Worm (Caenorhabditis elegans) whole organism, young adult: ENCODE measurements around the gene H12D21.10.

Experiments
- C17E4.6 ChIP-seq: fragments of 200-800 bp; sonication (Bioruptor generic); IDR thresholded peaks from 2 replicates; pipeline ENCODE4 v1.3.6; 2022; ENCODE audit warnings: missing genetic modification reagents, missing genetic modification characterization, missing compliant biosample characterization
- D2030.7 ChIP-seq: fragments of 200-800 bp; sonication (Bioruptor generic); IDR thresholded peaks from 2 replicates; pipeline ENCODE4 v1.3.6; 2022; ENCODE audit warnings: missing genetic modification reagents, missing genetic modification characterization, missing compliant biosample characterization
- F10E7.11 ChIP-seq: sonication (generic microtip); optimal IDR thresholded peaks from 2 replicates; lab custom pipeline; 2017; ENCODE audit warnings: mild to moderate bottlenecking, missing genetic modification characterization, moderate library complexity, missing compliant biosample characterization
- F33H1.4 ChIP-seq: fragments of 200-800 bp; sonication (Bioruptor generic); IDR thresholded peaks from 2 replicates; pipeline ENCODE4 v1.3.6; 2022; ENCODE audit warnings: missing genetic modification reagents, missing genetic modification characterization, missing compliant biosample characterization
- F37B4.10 ChIP-seq: fragments of 200-800 bp; sonication (Bioruptor generic); IDR thresholded peaks from 2 replicates; pipeline ENCODE4 v1.3.6; 2022; ENCODE audit warnings: missing genetic modification characterization, missing compliant biosample characterization
- F49E8.2 ChIP-seq: sonication (generic microtip); optimal IDR thresholded peaks from 3 replicates; lab custom pipeline; 2017; ENCODE audit warnings: missing genetic modification characterization, mild to moderate bottlenecking, missing compliant biosample characterization, antibody characterized with exemption, moderate library complexity; ENCODE audit not compliant: insufficient read depth
- F52B5.7 ChIP-seq: sonication (generic microtip); optimal IDR thresholded peaks from 2 replicates; lab custom pipeline; 2016; ENCODE audit warnings: mild to moderate bottlenecking, missing genetic modification characterization, missing compliant biosample characterization
- F57A8.1 ChIP-seq: fragments of 200-800 bp; sonication (Bioruptor generic); optimal IDR thresholded peaks from 2 replicates; lab custom pipeline; 2018; ENCODE audit warnings: mild to moderate bottlenecking, missing genetic modification characterization, moderate library complexity, missing compliant biosample characterization
- F57C9.4 ChIP-seq: sonication (generic microtip); optimal IDR thresholded peaks from 2 replicates; lab custom pipeline; 2017; ENCODE audit warnings: mild to moderate bottlenecking, missing genetic modification characterization, missing compliant biosample characterization
- T26A5.8 ChIP-seq: sonication (generic microtip); optimal IDR thresholded peaks from 2 replicates; lab custom pipeline; 2016; ENCODE audit warnings: missing genetic modification characterization, missing compliant biosample characterization
- Y79H2A.3 ChIP-seq: fragments of 200-800 bp; sonication (Bioruptor generic); conservative IDR thresholded peaks from 2 replicates; pipeline ENCODE4 v1.3.6; 2022; ENCODE audit warnings: missing genetic modification reagents, missing genetic modification characterization, missing compliant biosample characterization
- Y95B8A.8 ChIP-seq: fragments of 200-800 bp; sonication (Bioruptor generic); IDR thresholded peaks from 2 replicates; pipeline ENCODE4 v1.3.6; 2022; ENCODE audit warnings: missing genetic modification reagents, missing genetic modification characterization, missing compliant biosample characterization
- aptf-2 ChIP-seq: fragments of 200-800 bp; sonication (Bioruptor generic); conservative IDR thresholded peaks from 2 replicates; pipeline ENCODE4 v1.3.6; 2022; ENCODE audit warnings: missing genetic modification reagents, missing genetic modification characterization, missing compliant biosample characterization
- attf-3 ChIP-seq: fragments of 200-800 bp; sonication (Bioruptor generic); conservative IDR thresholded peaks from 2 replicates; pipeline ENCODE4 v1.3.6; 2022; ENCODE audit warnings: missing genetic modification reagents, missing genetic modification characterization, missing compliant biosample characterization
- bed-2 ChIP-seq: fragments of 200-800 bp; sonication (Bioruptor generic); IDR thresholded peaks from 2 replicates; pipeline ENCODE4 v1.3.6; 2022; ENCODE audit warnings: missing genetic modification reagents, missing genetic modification characterization, missing compliant biosample characterization
- cebp-1 ChIP-seq, 2 experiments: fragments of 200-800 bp in 1 of 2; sonication (Bioruptor generic) in 1 of 2; sonication (generic microtip) in 1 of 2; IDR thresholded peaks in 1 of 2; optimal IDR thresholded peaks in 1 of 2; 2 replicates each; pipeline versions ENCODE4 v1.3.6 to Lab custom; 2017 to 2022; ENCODE audit warnings: missing compliant biosample characterization in 2 of 2, missing genetic modification characterization in 2 of 2, mild to moderate bottlenecking in 1 of 2, missing genetic modification reagents in 1 of 2, moderate library complexity in 1 of 2
- ceh-27 ChIP-seq: fragments of 200-800 bp; sonication (Bioruptor generic); optimal IDR thresholded peaks from 2 replicates; lab custom pipeline; 2018; ENCODE audit warnings: mild to moderate bottlenecking, missing genetic modification characterization, moderate library complexity, missing compliant biosample characterization
- ceh-40 ChIP-seq: fragments of 200-800 bp; sonication (Bioruptor generic); IDR thresholded peaks from 2 replicates; pipeline ENCODE4 v1.3.6; 2022; ENCODE audit warnings: missing genetic modification characterization, missing compliant biosample characterization
- die-1 ChIP-seq: sonication (generic microtip); optimal IDR thresholded peaks from 2 replicates; lab custom pipeline; 2016; ENCODE audit warnings: missing genotype, mild to moderate bottlenecking, missing genetic modification characterization, missing compliant biosample characterization
- dpff-1 ChIP-seq: sonication (generic microtip); optimal IDR thresholded peaks from 2 replicates; lab custom pipeline; 2017; ENCODE audit warnings: mild to moderate bottlenecking, missing genetic modification characterization, missing compliant biosample characterization
- efl-1 ChIP-seq: fragments of 150-350 bp; optimal IDR thresholded peaks from 2 replicates; lab custom pipeline; 2014; ENCODE audit warnings: missing biosample characterization, missing genetic modification reagents, missing genetic modification characterization
- egl-18 ChIP-seq: fragments of 200-800 bp; sonication (Bioruptor generic); IDR thresholded peaks from 2 replicates; pipeline ENCODE4 v1.3.6; 2022; ENCODE audit warnings: missing genetic modification reagents, missing genetic modification characterization, missing compliant biosample characterization
- fkh-3 ChIP-seq: sonication (generic microtip); optimal IDR thresholded peaks from 2 replicates; lab custom pipeline; 2016; ENCODE audit warnings: mild to moderate bottlenecking, missing genetic modification characterization, missing compliant biosample characterization
- hlh-12 ChIP-seq: sonication (generic microtip); optimal IDR thresholded peaks from 2 replicates; lab custom pipeline; 2016; ENCODE audit warnings: missing genetic modification characterization, missing compliant biosample characterization
- hmg-20 ChIP-seq: fragments of 200-800 bp; sonication (Bioruptor generic); IDR thresholded peaks from 2 replicates; pipeline ENCODE4 v1.3.6; 2022; ENCODE audit warnings: missing genetic modification reagents, missing genetic modification characterization, missing compliant biosample characterization
- hrde-1 ChIP-seq: sonication (generic microtip); optimal IDR thresholded peaks from 2 replicates; lab custom pipeline; 2016; ENCODE audit warnings: missing genetic modification characterization, mild to moderate bottlenecking, missing compliant biosample characterization, moderate library complexity, missing genotype, missing genetic modification reagents, borderline replicate concordance
- lag-1 ChIP-seq: fragments of 200-800 bp; sonication (Bioruptor generic); IDR thresholded peaks from 2 replicates; pipeline ENCODE4 v1.3.6; 2022; ENCODE audit warnings: missing genetic modification reagents, missing genetic modification characterization, missing compliant biosample characterization
- let-607 ChIP-seq, 2 experiments: fragments of 200-800 bp in 1 of 2; sonication (Bioruptor generic) in 1 of 2; sonication (generic microtip) in 1 of 2; optimal IDR thresholded peaks; 2 replicates each; lab custom pipeline; 2016 to 2018; ENCODE audit warnings: mild to moderate bottlenecking in 2 of 2, missing compliant biosample characterization in 2 of 2, missing genetic modification characterization in 2 of 2, moderate library complexity in 2 of 2, missing genotype in 1 of 2
- lin-40 ChIP-seq: sonication (generic microtip); optimal IDR thresholded peaks from 2 replicates; lab custom pipeline; 2016; ENCODE audit warnings: missing genetic modification characterization, mild to moderate bottlenecking, missing compliant biosample characterization, missing genotype, missing genetic modification reagents
- madf-3 ChIP-seq: fragments of 200-800 bp; sonication (Bioruptor generic); IDR thresholded peaks from 2 replicates; pipeline ENCODE4 v1.3.6; 2022; ENCODE audit warnings: missing genetic modification reagents, missing genetic modification characterization, missing compliant biosample characterization
- madf-6 ChIP-seq: fragments of 200-800 bp; sonication (Bioruptor generic); IDR thresholded peaks from 2 replicates; pipeline ENCODE4 v1.3.6; 2022; ENCODE audit warnings: missing genetic modification reagents, missing genetic modification characterization, missing compliant biosample characterization
- mcd-1 ChIP-seq: fragments of 200-800 bp; sonication (Bioruptor generic); IDR thresholded peaks from 2 replicates; pipeline ENCODE4 v1.3.6; 2022; ENCODE audit warnings: missing genetic modification reagents, missing genetic modification characterization, missing compliant biosample characterization
- mxl-1 ChIP-seq: sonication (generic microtip); optimal IDR thresholded peaks from 2 replicates; lab custom pipeline; 2016; ENCODE audit warnings: missing genetic modification characterization, missing compliant biosample characterization
- pha-4 ChIP-seq: fragments of 150-350 bp; sonication (generic microtip); optimal IDR thresholded peaks from 2 replicates; lab custom pipeline; 2014; ENCODE audit warnings: missing biosample characterization, missing genetic modification reagents, missing genetic modification characterization
- rcor-1 ChIP-seq: fragments of 200-800 bp; sonication (Bioruptor generic); IDR thresholded peaks from 2 replicates; pipeline ENCODE4 v1.3.6; 2022; ENCODE audit warnings: missing genetic modification reagents, missing genetic modification characterization, missing compliant biosample characterization
- sdz-38 ChIP-seq: sonication (generic microtip); optimal IDR thresholded peaks from 2 replicates; lab custom pipeline; 2016; ENCODE audit warnings: missing genotype, missing genetic modification characterization, missing compliant biosample characterization
- sea-2 ChIP-seq: fragments of 200-800 bp; sonication (Bioruptor generic); IDR thresholded peaks from 2 replicates; pipeline ENCODE4 v1.3.6; 2022; ENCODE audit warnings: missing genetic modification characterization, missing compliant biosample characterization
- snpc-3.4 ChIP-seq: sonication (generic microtip); optimal IDR thresholded peaks from 2 replicates; lab custom pipeline; 2017; ENCODE audit warnings: missing genetic modification characterization, mild to moderate bottlenecking, missing compliant biosample characterization, antibody characterized with exemption, moderate library complexity, missing genotype, missing genetic modification reagents
- snpc-4 ChIP-seq, 5 experiments: fragments of 150-350 bp in 1 of 5; sonication (generic microtip) in 4 of 5; optimal IDR thresholded peaks; 2 replicates each; lab custom pipeline; 2014 to 2018; ENCODE audit warnings: missing genetic modification characterization in 5 of 5, missing biosample characterization in 3 of 5, antibody characterized with exemption in 2 of 5, mild to moderate bottlenecking in 2 of 5, missing compliant biosample characterization in 2 of 5, missing genotype in 2 of 5, moderate library complexity in 2 of 5, missing genetic modification reagents in 1 of 5

H12D21.10 gene

DNA sequence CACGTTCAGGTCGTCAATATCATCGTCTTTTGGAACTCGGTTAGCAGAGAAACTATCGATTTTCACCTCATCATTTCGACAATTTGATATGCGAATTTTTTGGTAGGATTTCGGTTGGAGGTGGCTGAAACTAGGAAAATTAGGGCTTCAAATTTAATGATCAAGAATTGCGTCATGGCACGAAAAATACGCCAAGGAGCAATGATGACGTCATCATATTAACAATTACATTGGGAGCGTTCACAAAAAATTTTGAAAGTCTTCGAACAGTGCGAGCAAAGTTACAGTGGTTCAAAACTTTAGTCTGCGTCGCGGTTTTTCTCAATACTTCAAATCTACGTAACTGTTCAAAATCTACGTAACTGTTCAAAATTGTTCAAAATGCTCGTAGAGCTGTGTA, 43.3 kb downstream of the H12D21.10 start:
- TF ChIP-seq let-607 (tag; optimal IDR thresholded peaks at IDR 0.05; lab: Kevin White, UChicago), result no peak
- no peak for TF ChIP-seq egl-18 (GFP tag; lab: Robert Waterston, UW)
- TF ChIP-seq snpc-3.4, result no peak
- TF ChIP-seq, all 124 proteins: peak for 0

- TF ChIP-seq T26A5.8 (tag; lab: Kevin White, UChicago) (no peak), F33H1.4 (GFP tag; lab: Robert Waterston, UW) (no peak), F57C9.4 (tag; lab: Kevin White, UChicago) (no peak), bed-2 (no peak), lin-40 (tag; lab: Kevin White, UChicago) (no peak), let-607 (tag; optimal IDR thresholded peaks at IDR 0.05; lab: Kevin White, UChicago) (no peak), F52B5.7 (tag; lab: Kevin White, UChicago) (no peak), aptf-2 (no peak), pha-4 (tag; lab: Kevin White, UChicago) (no peak), Y79H2A.3 (no peak), snpc-4 (GFP tag; optimal IDR thresholded peaks at IDR 0.05; lab: Kevin White, UChicago) (no peak), snpc-4 (tag; optimal IDR thresholded peaks at IDR 0.05; lab: Kevin White, UChicago) (no peak), rcor-1 (no peak), sdz-38 (no peak), mxl-1 (tag; lab: Kevin White, UChicago) (no peak)
These were observed 44.2 kb downstream of the H12D21.10 start for ce11 chrV:14943774-14944173.

DNA sequence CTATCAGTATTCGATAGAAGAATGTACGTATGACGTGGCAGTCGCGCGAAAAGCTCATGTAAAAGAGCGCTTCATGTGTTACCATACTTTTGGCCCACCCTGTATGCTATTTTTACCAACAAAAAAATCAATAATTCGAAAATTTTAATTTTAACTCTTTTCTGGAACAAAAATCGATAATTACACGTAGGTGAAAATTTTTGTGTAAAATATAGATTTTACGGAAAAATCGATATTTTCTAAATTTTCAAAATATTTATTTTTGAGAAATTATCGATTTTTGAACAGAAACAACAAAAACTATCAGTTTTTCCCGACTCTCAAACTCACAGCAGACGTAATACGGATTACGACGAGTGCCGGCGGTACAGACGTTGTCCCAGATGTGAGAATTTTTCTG, 45.5 kb downstream of the H12D21.10 start:
- TF ChIP-seq ceh-27 (GFP tag; lab: Kevin White, UChicago) (no peak), F10E7.11 (tag; lab: Kevin White, UChicago) (no peak), F57C9.4 (tag; lab: Kevin White, UChicago) (no peak), F57A8.1 (GFP tag; lab: Kevin White, UChicago) (no peak), sea-2 (GFP tag; lab: Robert Waterston, UW) (no peak), die-1 (tag; lab: Kevin White, UChicago) (no peak), Y95B8A.8 (GFP tag; lab: Robert Waterston, UW) (no peak), F37B4.10 (no peak), hrde-1 (tag; lab: Kevin White, UChicago) (no peak), D2030.7 (no peak)

ce11 chrV:14945697-14946096, 46.1 kb downstream of the H12D21.10 start, which contains the start of gene C30G7.3:
TSS of gene C30G7.3 (minus strand) at chrV:14945704.
- TF ChIP-seq hlh-12 (no peak), attf-3 (no peak), fkh-3 (no peak), F49E8.2 (tag; lab: Kevin White, UChicago) (no peak), efl-1 (GFP tag; lab: Kevin White, UChicago) (no peak), Y79H2A.3 (no peak), dpff-1 (no peak), madf-6 (GFP tag; lab: Robert Waterston, UW) (no peak), ceh-40 (no peak), lag-1 (GFP tag; lab: Robert Waterston, UW) (no peak), cebp-1 (GFP tag; IDR thresholded peaks at IDR 0.05; lab: Robert Waterston, UW) (no peak), cebp-1 (tag; optimal IDR thresholded peaks at IDR 0.05; lab: Kevin White, UChicago) (no peak), hmg-20 (GFP tag; lab: Robert Waterston, UW) (no peak), C17E4.6 (GFP tag; lab: Robert Waterston, UW) (no peak), madf-3 (GFP tag; lab: Robert Waterston, UW) (no peak), mcd-1 (GFP tag; lab: Robert Waterston, UW) (no peak)
